Worm (Caenorhabditis elegans): ENCODE measurements around the gene mdt-4.

DNA sequence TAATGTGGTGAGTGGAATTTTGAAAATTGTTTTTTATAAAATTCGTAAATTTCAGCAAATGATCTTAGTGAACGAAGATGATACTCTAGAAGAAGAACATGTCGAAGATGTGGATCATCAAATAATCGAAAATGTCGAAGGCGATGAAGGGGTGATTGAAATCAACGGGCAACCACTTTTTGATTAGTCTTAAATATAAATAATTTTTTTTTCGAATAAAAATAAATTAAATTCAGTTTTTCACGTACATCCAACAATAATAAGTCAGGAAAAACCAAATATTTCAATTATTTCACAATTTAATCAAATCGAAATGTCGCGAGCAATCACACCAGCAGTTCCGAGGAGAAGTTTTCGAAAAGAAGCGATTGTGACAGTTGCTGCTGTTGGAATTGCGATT, 6.0 kb downstream of the mdt-4 start, which contains the start of gene ZK546.4:
- TF ChIP-seq T22C8.4 (GFP tag; IDR thresholded peaks at IDR 0.05) (no peak), ztf-23 (GFP tag; IDR thresholded peaks at IDR 0.05) (no peak), med-1 (GFP tag; optimal IDR thresholded peaks at IDR 0.05; ENCODE audit: insufficient read depth) (no peak), cog-1 (tag; optimal IDR thresholded peaks at IDR 0.05) (no peak), flt-1 (GFP tag; IDR thresholded peaks at IDR 0.05) (no peak), ztf-29 (GFP tag; IDR thresholded peaks at IDR 0.05) (no peak), klf-2 (GFP tag; conservative IDR thresholded peaks at IDR 0.05) (no peak)

All from whole organism, midembryonic.